Worm (Caenorhabditis elegans): Measurements from ENCODE around the gene ZC262.7.

- TF ChIP-seq T26A5.8 (tag; optimal IDR thresholded peaks at IDR 0.05) (no peak), nhr-120 (GFP tag; IDR thresholded peaks at IDR 0.05) (no peak), F33H1.4 (GFP tag; IDR thresholded peaks at IDR 0.05) (no peak), zfh-2 (GFP tag; conservative IDR thresholded peaks at IDR 0.05) (no peak), atf-7 (tag; optimal IDR thresholded peaks at IDR 0.05) (no peak), nhr-90 (tag; optimal IDR thresholded peaks at IDR 0.05) (no peak), ceh-100 (GFP tag; IDR thresholded peaks at IDR 0.05) (no peak), sdz-38 (tag; optimal IDR thresholded peaks at IDR 0.05) (no peak), let-526 (GFP tag; IDR thresholded peaks at IDR 0.05) (no peak)
Observed at ce11 chrIII:8308238-8308637, 35.9 kb downstream of the ZC262.7 start, which contains the start of gene F10E9.4.
